Worm (Caenorhabditis elegans): ENCODE measurements around the gene sfxn-1.3.

DNA sequence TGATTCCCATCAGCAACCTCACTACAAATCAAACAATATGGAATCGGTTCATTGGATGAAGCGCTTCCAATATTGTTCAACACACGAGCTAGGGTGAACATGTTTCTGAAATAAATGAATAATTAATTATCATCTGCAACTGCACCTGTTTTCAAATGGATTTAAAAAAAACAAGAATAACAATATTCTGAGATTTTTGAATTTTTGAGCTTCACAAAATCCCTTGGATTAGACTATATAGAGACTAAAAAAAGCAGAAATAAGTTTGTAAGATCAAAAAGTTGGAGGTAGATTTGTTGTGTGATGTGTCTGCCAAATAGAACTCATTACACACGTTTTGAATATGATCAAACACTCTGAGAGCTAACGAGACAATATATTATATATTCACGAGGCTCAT, 26.8 kb upstream of the sfxn-1.3 start, which contains the start of gene nhr-199:
- TF ChIP-seq nhr-23 (tag; optimal IDR thresholded peaks at IDR 0.05) (no peak), R02D3.7 (tag; optimal IDR thresholded peaks at IDR 0.05) (no peak), unc-39 (tag; optimal IDR thresholded peaks at IDR 0.05) (no peak), pha-4 (tag; optimal IDR thresholded peaks at IDR 0.05) (no peak), ztf-4 (tag; optimal IDR thresholded peaks at IDR 0.05) (no peak), elt-1 (tag; optimal IDR thresholded peaks at IDR 0.05) (no peak), aly-2 (tag; optimal IDR thresholded peaks at IDR 0.05) (no peak), zag-1 (tag; optimal IDR thresholded peaks at IDR 0.05) (no peak), nhr-12 (tag; optimal IDR thresholded peaks at IDR 0.05) (no peak), pqm-1 (tag; optimal IDR thresholded peaks at IDR 0.05) (no peak), ztf-11 (tag; optimal IDR thresholded peaks at IDR 0.05) (no peak), nhr-77 (tag; optimal IDR thresholded peaks at IDR 0.05) (no peak)
